Fruit fly (Drosophila melanogaster): ENCODE results near the gene dtr.

The dtr gene

DNA sequence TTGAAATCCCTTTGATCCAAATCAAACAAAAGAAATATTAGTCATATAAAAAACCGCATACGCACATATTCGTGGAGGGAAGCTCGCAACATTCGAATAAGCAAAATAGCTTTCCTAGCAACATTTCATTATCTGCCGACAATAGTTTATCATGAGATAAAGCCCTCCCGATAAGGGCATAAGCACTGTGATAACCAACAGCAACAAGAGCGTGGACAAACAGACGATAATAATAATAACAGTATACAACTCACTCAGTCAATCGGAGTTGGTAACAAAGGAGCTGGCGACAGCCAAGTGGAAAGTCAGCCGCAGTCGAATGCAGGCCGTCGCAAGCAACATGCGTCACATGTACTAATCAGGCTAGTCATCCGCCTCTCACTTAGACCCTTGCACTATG, 31.7 kb upstream of the dtr start (continued):
- TF ChIP-seq sens (GFP tag): peak; percentile 15
- peak; percentile 79; the same call in 2 of the 3 replicates for TF ChIP-seq CG2199 (GFP tag; IDR thresholded peaks at IDR 0.05)
- peak; percentile 96 for TF ChIP-seq CG11504 (tag; optimal IDR thresholded peaks at IDR 0.05)

DNA sequence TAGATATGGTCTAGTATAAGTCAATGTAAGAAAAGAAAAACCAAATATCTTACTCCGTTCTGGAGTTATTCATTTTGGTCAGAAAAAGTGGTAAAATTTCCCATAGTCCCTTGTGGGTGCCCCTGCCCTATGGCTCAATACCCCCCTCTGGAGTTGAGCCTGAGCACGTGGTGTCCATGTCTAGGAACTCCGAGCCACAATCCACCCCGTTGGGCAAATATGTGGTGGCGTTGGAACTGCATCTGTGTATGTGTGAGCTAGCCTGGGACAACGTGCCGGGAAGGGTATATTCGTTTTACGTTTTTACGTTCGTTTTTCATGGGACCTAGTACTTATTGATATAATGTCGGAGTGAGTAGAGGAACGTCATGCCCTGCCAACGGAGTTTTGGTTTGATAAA, 30.2 kb upstream of the dtr start:
- TF ChIP-seq pan (optimal IDR thresholded peaks at IDR 0.05): no peak
- TF ChIP-seq pan (GFP tag; optimal IDR thresholded peaks at IDR 0.05 in 1 of 2, IDR thresholded peaks at IDR 0.05 in 1 of 2): peak in 1 of 2 experiments; percentile 11
- TF ChIP-seq D19A (tag; optimal IDR thresholded peaks at IDR 0.05): peak; percentile 72
- TF ChIP-seq CG1603 (tag; optimal IDR thresholded peaks at IDR 0.05): peak; percentile 9
- TF ChIP-seq ash1 (GFP tag; optimal IDR thresholded peaks at IDR 0.05): no peak
- no peak for TF ChIP-seq Lpt (GFP tag; optimal IDR thresholded peaks at IDR 0.05)
- TF ChIP-seq gem (tag; optimal IDR thresholded peaks at IDR 0.05): peak; percentile 30
- no peak for TF ChIP-seq CG7556 (GFP tag; optimal IDR thresholded peaks at IDR 0.05)
- no peak for TF ChIP-seq CG7963 (GFP tag; IDR thresholded peaks at IDR 0.05; ENCODE audit: partially characterized antibody)
- peak; percentile 85 for TF ChIP-seq z (GFP tag; IDR thresholded peaks at IDR 0.05)
- TF ChIP-seq nerfin-1 (tag; optimal IDR thresholded peaks at IDR 0.05): peak; percentile 78
- no peak for TF ChIP-seq CG9932 (GFP tag; IDR thresholded peaks at IDR 0.05)
- no peak for TF ChIP-seq Mes4 (GFP tag; optimal IDR thresholded peaks at IDR 0.05)
- TF ChIP-seq dysf (GFP tag; IDR thresholded peaks at IDR 0.05): peak; percentile 28; the same call in 1 of the 3 replicates
- peak; percentile 9 for TF ChIP-seq Xbp1 (GFP tag; optimal IDR thresholded peaks at IDR 0.05)
- TF ChIP-seq Opbp (GFP tag; IDR thresholded peaks at IDR 0.05; ENCODE audit: partially characterized antibody): no peak
- peak; percentile 14 for TF ChIP-seq CG17829 (tag; optimal IDR thresholded peaks at IDR 0.05)
- TF ChIP-seq sob (GFP tag; IDR thresholded peaks at IDR 0.05): peak; percentile 39; the same call in 1 of the 2 replicates
- TF ChIP-seq CG2199 (GFP tag; IDR thresholded peaks at IDR 0.05): no peak
- peak; percentile 7 for TF ChIP-seq CG12659 (GFP tag; optimal IDR thresholded peaks at IDR 0.05)
- TF ChIP-seq pros (GFP tag; optimal IDR thresholded peaks at IDR 0.05): peak; percentile 69
- TF ChIP-seq CG4707 (GFP tag; optimal IDR thresholded peaks at IDR 0.05): peak; percentile 68
- TF ChIP-seq chm (GFP tag; IDR thresholded peaks at IDR 0.05): 0 out of 2 replicates have a peak, but pooled peaks have one; percentile 23
- TF ChIP-seq CG18764 (GFP tag; optimal IDR thresholded peaks at IDR 0.05): no peak
- peak; percentile 9 for TF ChIP-seq lab (GFP tag; optimal IDR thresholded peaks at IDR 0.05)
- TF ChIP-seq Aef1 (GFP tag; IDR thresholded peaks at IDR 0.05): no peak
- no peak for TF ChIP-seq exex (tag; optimal IDR thresholded peaks at IDR 0.05)
- no peak for TF ChIP-seq CG4360 (GFP tag; IDR thresholded peaks at IDR 0.05)
- TF ChIP-seq cad (GFP tag; optimal IDR thresholded peaks at IDR 0.05): no peak
- TF ChIP-seq Hr3 (GFP tag; optimal IDR thresholded peaks at IDR 0.05): no peak
- TF ChIP-seq ATbp (GFP tag; optimal IDR thresholded peaks at IDR 0.05): peak; percentile 25
- no peak for TF ChIP-seq Blimp-1 (GFP tag; optimal IDR thresholded peaks at IDR 0.05)
- no peak for TF ChIP-seq CG8924 (tag; optimal IDR thresholded peaks at IDR 0.05)
- TF ChIP-seq Dp (GFP tag; optimal IDR thresholded peaks at IDR 0.05): no peak
- TF ChIP-seq CG2120 (GFP tag; optimal IDR thresholded peaks at IDR 0.05): peak; percentile 38
- no peak for TF ChIP-seq Usf (GFP tag; optimal IDR thresholded peaks at IDR 0.05)
- no peak for TF ChIP-seq CG11696 (GFP tag; IDR thresholded peaks at IDR 0.05)
- peak; percentile 37 for TF ChIP-seq Hey (tag; optimal IDR thresholded peaks at IDR 0.05)
- TF ChIP-seq slou (GFP tag; optimal IDR thresholded peaks at IDR 0.05): no peak
- TF ChIP-seq twi (tag; optimal IDR thresholded peaks at IDR 0.05): peak; percentile 84
- TF ChIP-seq CG18619 (GFP tag; optimal IDR thresholded peaks at IDR 0.05): no peak
- no peak for TF ChIP-seq Gug (GFP tag; IDR thresholded peaks at IDR 0.05)
- no peak for TF ChIP-seq sr (GFP tag; IDR thresholded peaks at IDR 0.05)
- TF ChIP-seq cg (GFP tag; optimal IDR thresholded peaks at IDR 0.05): peak; percentile 32
- TF ChIP-seq CG5953 (GFP tag; IDR thresholded peaks at IDR 0.05): no peak
- no peak for TF ChIP-seq CG3281 (GFP tag; optimal IDR thresholded peaks at IDR 0.05)
- TF ChIP-seq slbo (GFP tag; IDR thresholded peaks at IDR 0.05): no peak
- TF ChIP-seq Sin3A (optimal IDR thresholded peaks at IDR 0.05): no peak
